Worm (Caenorhabditis elegans) whole organism, early embryonic: ENCODE results near the gene str-77.

ENCODE experiments used
- aly-1 ChIP-seq: sonication (generic microtip); optimal IDR thresholded peaks from 2 replicates; lab custom pipeline; 2016; ENCODE audit warnings: missing genetic modification characterization, missing compliant biosample characterization
- ama-1 ChIP-seq: fragments of 150-350 bp; optimal IDR thresholded peaks from 2 replicates; lab custom pipeline; 2014
- ceh-13 ChIP-seq: fragments of 200-800 bp; sonication (Bioruptor generic); optimal IDR thresholded peaks from 2 replicates; lab custom pipeline; 2018; ENCODE audit warnings: mild to moderate bottlenecking, missing genetic modification characterization, missing compliant biosample characterization
- flt-1 ChIP-seq: fragments of 200-800 bp; sonication (Bioruptor generic); IDR thresholded peaks from 2 replicates; pipeline ENCODE4 v1.3.6; 2022; ENCODE audit warnings: missing genetic modification characterization, missing compliant biosample characterization
- hmg-4 ChIP-seq: fragments of 200-800 bp; sonication (Bioruptor generic); optimal IDR thresholded peaks from 2 replicates; lab custom pipeline; 2018; ENCODE audit warnings: mild to moderate bottlenecking, missing genetic modification characterization, missing compliant biosample characterization
- tbx-37 ChIP-seq: fragments of 200-800 bp; sonication (Bioruptor generic); conservative IDR thresholded peaks from 2 replicates; pipeline ENCODE4 v1.3.6; 2022; ENCODE audit warnings: missing genetic modification reagents, missing genetic modification characterization, missing compliant biosample characterization
- tra-4 ChIP-seq: sonication (generic microtip); optimal IDR thresholded peaks from 2 replicates; lab custom pipeline; 2017; ENCODE audit warnings: missing genetic modification characterization, missing compliant biosample characterization

ce11 chrV:17721709-17722108 is 3.0 kb downstream of the str-77 start:
- TF ChIP-seq ama-1 (lab: Kevin White, UChicago) (no peak), ceh-13 (GFP tag; lab: Kevin White, UChicago) (no peak), hmg-4 (GFP tag; lab: Kevin White, UChicago) (no peak), aly-1 (tag; lab: Kevin White, UChicago) (no peak), flt-1 (GFP tag; lab: Robert Waterston, UW) (no peak), tbx-37 (GFP tag; lab: Robert Waterston, UW) (no peak), tra-4 (tag; lab: Kevin White, UChicago) (no peak)
